Worm (Caenorhabditis elegans) whole organism, dauer: ENCODE results near the gene srh-208.

Source experiments
- unc-62 ChIP-seq: sonication (generic microtip); optimal IDR thresholded peaks from 2 replicates; lab custom pipeline; 2017; ENCODE audit warnings: missing biosample characterization, missing genetic modification reagents, missing genetic modification characterization

The srh-208 gene

ce11 chrV:19312975-19313374, 4.2 kb upstream of the srh-208 start, which contains the start of gene fbxb-64:
TSS of gene fbxb-64 (plus strand) at chrV:19313275.
- TF ChIP-seq unc-62: no peak

DNA sequence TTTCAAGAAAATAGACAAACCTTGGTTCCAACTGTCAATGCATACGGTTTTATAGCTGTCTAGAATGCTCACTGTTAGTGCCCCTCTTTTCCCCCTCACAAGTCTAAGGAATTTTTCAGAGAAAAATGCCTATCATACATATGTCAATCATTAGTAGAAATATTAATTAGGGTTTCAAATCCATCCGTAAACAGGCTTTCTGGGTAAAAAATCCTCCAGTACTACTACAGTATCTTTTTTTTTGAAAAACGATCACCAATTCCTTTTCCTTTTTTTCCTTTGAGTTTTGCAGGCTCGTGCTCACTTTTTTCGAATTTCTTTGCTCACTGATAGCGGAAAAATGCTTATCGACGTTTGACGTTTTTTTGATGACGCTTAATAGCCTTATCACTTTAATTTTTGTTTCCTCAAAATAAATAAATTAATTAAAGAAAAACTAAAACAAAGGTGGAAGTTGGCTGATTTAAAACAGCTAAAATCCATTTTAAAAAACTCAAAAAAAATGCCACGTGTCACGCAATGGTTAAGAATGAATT, 2.4 kb downstream of the srh-208 start, which contains the start of gene C43D7.7:
Gene C43D7.7, minus strand, starts transcription at position 51 of the 536 bp plus-strand sequence.
- no peak for TF ChIP-seq unc-62

ce11 chrV:19320385-19320784, 3.2 kb downstream of the srh-208 start, which contains the start of gene sdz-6:
TSS of gene sdz-6 (plus strand) at chrV:19320613.
- TF ChIP-seq unc-62: no peak

DNA sequence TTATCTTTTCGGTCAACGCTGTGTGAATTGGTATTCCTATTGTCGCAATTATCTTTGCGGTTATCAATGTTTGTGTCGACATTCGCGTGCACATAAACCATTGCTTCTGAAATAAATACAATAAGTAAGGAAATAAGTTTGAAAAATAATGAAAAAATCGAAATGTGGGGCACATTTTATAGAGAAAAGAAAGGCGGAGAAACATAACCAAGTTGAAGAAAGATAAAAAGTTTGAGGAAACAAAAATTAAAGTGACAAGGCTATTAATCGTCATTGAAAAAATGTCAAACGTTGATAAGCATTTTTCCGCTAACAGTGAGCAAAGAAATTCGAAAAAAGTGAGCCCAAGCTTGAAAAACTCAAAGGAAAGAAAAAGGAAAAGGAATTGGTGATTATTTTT, 5.2 kb downstream of the srh-208 start, which contains the start of gene C43D7.4:
Gene C43D7.4, minus strand, starts transcription at position 101 of the 400 bp plus-strand sequence.
- no peak for TF ChIP-seq unc-62

ce11 chrV:19325436-19325835, 8.3 kb downstream of the srh-208 start:
- no peak for TF ChIP-seq unc-62

DNA sequence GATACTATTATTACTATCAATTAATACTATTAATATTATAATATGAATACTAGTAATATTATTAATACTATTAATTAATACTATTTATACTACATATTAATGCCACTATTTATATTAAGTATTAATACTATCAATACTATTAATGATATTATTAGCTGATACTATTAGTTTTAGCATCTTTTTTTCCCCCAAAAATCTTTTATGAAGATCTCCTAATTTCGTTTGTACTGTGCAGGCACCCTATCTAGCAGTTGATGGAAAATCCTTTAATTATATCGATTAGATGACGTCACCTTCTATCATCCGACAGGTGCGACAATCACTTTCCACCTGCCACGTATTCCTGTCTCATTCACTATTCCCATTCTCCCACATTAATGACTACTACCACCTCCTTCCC, 12.1 kb downstream of the srh-208 start, which contains the start of gene fbxb-65:
Gene fbxb-65, plus strand, starts transcription at position 301 of the 400 bp plus-strand sequence.
- TF ChIP-seq unc-62: no peak

- TF ChIP-seq unc-62: no peak
These were observed 20.2 kb downstream of the srh-208 start for ce11 chrV:19337333-19337732.

DNA sequence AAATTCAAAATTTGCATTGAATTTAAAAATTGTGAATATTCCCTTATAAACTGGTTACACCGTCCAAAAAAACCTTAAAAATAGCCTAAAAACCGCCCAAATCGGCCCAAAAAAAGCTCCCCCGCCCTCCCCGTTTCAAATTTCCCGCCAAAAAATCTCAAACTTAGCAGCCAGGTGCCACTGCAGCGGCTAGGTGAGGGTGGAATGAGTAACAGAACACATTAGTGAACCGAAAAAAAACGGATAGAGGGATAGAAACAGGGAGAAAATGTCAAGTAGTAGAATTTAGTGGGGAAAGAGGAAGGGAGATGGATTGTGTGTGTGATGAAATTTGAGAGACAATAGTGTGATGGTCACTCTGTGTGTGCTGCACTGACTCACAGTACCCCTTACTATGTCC, 34.8 kb downstream of the srh-208 start:
- no peak for TF ChIP-seq unc-62

DNA sequence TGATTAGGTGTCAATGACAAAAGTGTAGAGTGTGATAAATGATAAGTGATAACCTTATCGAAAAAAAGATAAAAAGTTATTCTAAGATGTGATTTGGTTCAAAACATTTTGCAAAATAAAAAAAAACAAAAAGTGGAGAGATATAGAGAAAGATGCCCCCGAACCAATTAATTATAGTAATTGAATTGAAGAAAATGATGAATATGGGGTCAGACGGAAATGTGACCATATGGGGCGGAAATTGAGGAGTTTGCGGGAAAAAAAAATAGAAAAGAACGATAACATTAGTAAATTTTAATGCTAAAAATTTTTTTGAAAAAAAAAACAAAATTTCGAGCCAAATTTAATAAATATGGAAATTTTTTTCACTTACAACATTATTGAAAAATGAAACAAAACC, 37.3 kb downstream of the srh-208 start:
- no peak for TF ChIP-seq unc-62

- TF ChIP-seq unc-62: no peak
These were observed 38.1 kb downstream of the srh-208 start for ce11 chrV:19355219-19355618.

DNA sequence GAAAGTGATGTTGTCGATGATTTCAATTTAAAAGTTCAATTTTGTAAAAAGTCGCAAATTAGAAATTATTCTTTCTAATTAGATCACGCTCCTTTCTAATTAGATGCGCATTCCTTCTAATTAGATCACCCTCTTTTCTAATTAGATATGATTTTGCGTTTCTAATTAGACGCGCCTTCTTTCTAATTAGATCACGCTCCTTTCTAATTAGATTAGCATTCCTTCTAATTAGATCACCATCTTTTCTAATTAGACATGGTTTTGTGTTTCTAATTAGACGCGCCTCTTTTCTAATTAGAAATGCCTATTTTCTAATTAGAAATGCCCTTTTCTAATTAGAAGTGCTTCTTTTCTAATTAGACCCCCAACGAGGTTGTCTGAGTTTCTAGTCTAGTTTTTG, 39.6 kb downstream of the srh-208 start:
- TF ChIP-seq unc-62: no peak

ce11 chrV:19358039-19358438, 40.9 kb downstream of the srh-208 start:
- TF ChIP-seq unc-62: no peak

DNA sequence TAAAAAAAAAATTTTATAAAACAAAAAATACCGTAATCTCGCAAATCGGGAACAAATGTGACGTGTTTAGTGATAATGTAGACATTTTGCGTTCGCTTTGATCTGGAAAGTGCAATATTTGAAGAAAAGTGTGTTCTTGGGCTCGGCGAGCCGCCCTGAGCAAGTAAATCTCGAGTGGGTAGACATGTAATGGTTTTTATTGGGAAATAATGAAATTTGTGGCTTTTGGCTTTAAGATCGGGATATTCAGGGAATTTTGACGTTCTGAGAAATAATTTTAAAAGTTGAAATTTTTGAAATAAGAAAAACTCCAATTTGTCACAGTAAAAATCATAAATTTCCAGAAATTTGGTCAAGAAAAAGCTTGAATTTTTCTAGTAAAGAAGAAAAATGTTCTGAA, 45.4 kb downstream of the srh-208 start, which contains the start of gene C14B4.2:
Gene C14B4.2, minus strand, starts transcription at position 101 of the 400 bp plus-strand sequence.
- no peak for TF ChIP-seq unc-62
